Worm (Caenorhabditis elegans) whole organism, late embryonic: ENCODE results near the gene srbc-7.

Experiments used
- C08G9.2 ChIP-seq: sonication (generic microtip); optimal IDR thresholded peaks from 2 replicates; lab custom pipeline; 2016; ENCODE audit warnings: mild to moderate bottlenecking, missing genetic modification characterization, moderate library complexity, missing compliant biosample characterization
- C38D4.7 ChIP-seq: fragments of 200-800 bp; sonication (Bioruptor generic); optimal IDR thresholded peaks from 2 replicates; lab custom pipeline; 2018; ENCODE audit warnings: mild to moderate bottlenecking, missing genetic modification characterization, moderate library complexity, missing compliant biosample characterization
- F13H6.1 ChIP-seq: sonication (generic microtip); optimal IDR thresholded peaks from 2 replicates; lab custom pipeline; 2016; ENCODE audit warnings: missing genetic modification characterization, missing compliant biosample characterization
- K02D7.2 ChIP-seq: sonication (generic microtip); optimal IDR thresholded peaks from 2 replicates; lab custom pipeline; 2017; ENCODE audit warnings: mild to moderate bottlenecking, missing genetic modification characterization, missing compliant biosample characterization
- K09A11.1 ChIP-seq: sonication (generic microtip); optimal IDR thresholded peaks from 2 replicates; lab custom pipeline; 2017; ENCODE audit warnings: antibody characterized with exemption, mild to moderate bottlenecking, missing genetic modification characterization, missing compliant biosample characterization; ENCODE audit not compliant: insufficient read depth
- ahr-1 ChIP-seq: sonication (generic microtip); optimal IDR thresholded peaks from 2 replicates; lab custom pipeline; 2016; ENCODE audit warnings: missing genetic modification characterization, missing compliant biosample characterization
- ama-1 ChIP-seq: fragments of 150-350 bp; optimal IDR thresholded peaks from 2 replicates; lab custom pipeline; 2014
- ceh-14 ChIP-seq: sonication (generic microtip); optimal IDR thresholded peaks from 2 replicates; lab custom pipeline; 2016; ENCODE audit warnings: missing genotype, missing genetic modification characterization, missing compliant biosample characterization
- ceh-18 ChIP-seq: sonication (generic microtip); optimal IDR thresholded peaks from 2 replicates; lab custom pipeline; 2016; ENCODE audit warnings: missing genetic modification characterization, missing compliant biosample characterization
- ceh-2 ChIP-seq: sonication (generic microtip); optimal IDR thresholded peaks from 2 replicates; lab custom pipeline; 2016; ENCODE audit warnings: missing genotype, missing genetic modification characterization, missing compliant biosample characterization
- ceh-22 ChIP-seq: sonication (generic microtip); optimal IDR thresholded peaks from 2 replicates; lab custom pipeline; 2017; ENCODE audit warnings: missing biosample characterization, missing genetic modification characterization
- ceh-31 ChIP-seq: sonication (generic microtip); optimal IDR thresholded peaks from 2 replicates; lab custom pipeline; 2016; ENCODE audit warnings: missing genetic modification characterization, missing compliant biosample characterization
- ceh-34 ChIP-seq: sonication (generic microtip); optimal IDR thresholded peaks from 2 replicates; lab custom pipeline; 2016; ENCODE audit warnings: mild to moderate bottlenecking, missing genetic modification characterization, missing compliant biosample characterization
- ceh-45 ChIP-seq: fragments of 200-800 bp; sonication (Bioruptor generic); IDR thresholded peaks from 2 replicates; pipeline ENCODE4 v1.3.6; 2022; ENCODE audit warnings: missing genetic modification reagents, missing genetic modification characterization, missing compliant biosample characterization
- ceh-6 ChIP-seq: fragments of 200-800 bp; sonication (Bioruptor generic); optimal IDR thresholded peaks from 2 replicates; lab custom pipeline; 2018; ENCODE audit warnings: mild to moderate bottlenecking, missing genetic modification characterization, missing compliant biosample characterization
- ceh-9 ChIP-seq: sonication (generic microtip); optimal IDR thresholded peaks from 2 replicates; lab custom pipeline; 2016; ENCODE audit warnings: mild to moderate bottlenecking, missing genetic modification characterization, inconsistent platforms, missing compliant biosample characterization
- che-1 ChIP-seq: sonication (generic microtip); optimal IDR thresholded peaks from 2 replicates; lab custom pipeline; 2016; ENCODE audit warnings: mild to moderate bottlenecking, missing genetic modification characterization, missing compliant biosample characterization
- dmd-4 ChIP-seq: sonication (generic microtip); optimal IDR thresholded peaks from 2 replicates; lab custom pipeline; 2016; ENCODE audit warnings: borderline replicate concordance, missing genetic modification characterization, missing compliant biosample characterization
- elt-4 ChIP-seq: sonication (generic microtip); optimal IDR thresholded peaks from 2 replicates; lab custom pipeline; 2016; ENCODE audit warnings: missing genetic modification characterization, missing compliant biosample characterization
- ets-4 ChIP-seq: sonication (generic microtip); optimal IDR thresholded peaks from 2 replicates; lab custom pipeline; 2016; ENCODE audit warnings: missing genetic modification characterization, missing compliant biosample characterization
- eyg-1 ChIP-seq: sonication (generic microtip); optimal IDR thresholded peaks from 2 replicates; lab custom pipeline; 2016; ENCODE audit warnings: missing genotype, missing genetic modification characterization, missing compliant biosample characterization
- fkh-10 ChIP-seq: fragments of 150-350 bp; optimal IDR thresholded peaks from 2 replicates; lab custom pipeline; 2014; ENCODE audit warnings: missing biosample characterization, missing genetic modification reagents, missing genetic modification characterization
- fkh-6 ChIP-seq: sonication (generic microtip); optimal IDR thresholded peaks from 2 replicates; lab custom pipeline; 2016; ENCODE audit warnings: missing genetic modification characterization, missing compliant biosample characterization
- hlh-15 ChIP-seq: sonication (generic microtip); optimal IDR thresholded peaks from 2 replicates; lab custom pipeline; 2016; ENCODE audit warnings: missing genetic modification characterization, missing compliant biosample characterization
- hlh-8 ChIP-seq: sonication (generic microtip); optimal IDR thresholded peaks from 2 replicates; lab custom pipeline; 2016; ENCODE audit warnings: missing genotype, missing genetic modification characterization, missing compliant biosample characterization
- lin-11 ChIP-seq: fragments of 200-800 bp; sonication (Bioruptor generic); optimal IDR thresholded peaks from 2 replicates; lab custom pipeline; 2018; ENCODE audit warnings: mild to moderate bottlenecking, missing genetic modification characterization, missing compliant biosample characterization
- madf-2 ChIP-seq: sonication (generic microtip); optimal IDR thresholded peaks from 2 replicates; lab custom pipeline; 2017; ENCODE audit warnings: missing genetic modification characterization, missing compliant biosample characterization
- mec-3 ChIP-seq: sonication (generic microtip); optimal IDR thresholded peaks from 2 replicates; lab custom pipeline; 2016; ENCODE audit warnings: borderline replicate concordance, missing genetic modification characterization, missing compliant biosample characterization
- nfya-1 ChIP-seq: sonication (generic microtip); optimal IDR thresholded peaks from 2 replicates; lab custom pipeline; 2017; ENCODE audit warnings: missing genetic modification characterization, mild to moderate bottlenecking, missing compliant biosample characterization, antibody characterized with exemption, moderate library complexity
- nhr-232 ChIP-seq: sonication (generic microtip); optimal IDR thresholded peaks from 2 replicates; lab custom pipeline; 2016; ENCODE audit warnings: missing genetic modification characterization, missing compliant biosample characterization
- npax-4 ChIP-seq: sonication (generic microtip); optimal IDR thresholded peaks from 2 replicates; lab custom pipeline; 2016; ENCODE audit warnings: missing genetic modification characterization, missing compliant biosample characterization
- odd-2 ChIP-seq: sonication (generic microtip); optimal IDR thresholded peaks from 2 replicates; lab custom pipeline; 2017; ENCODE audit warnings: antibody characterized with exemption, mild to moderate bottlenecking, missing genetic modification characterization, missing compliant biosample characterization
- pag-3 ChIP-seq: sonication (generic microtip); optimal IDR thresholded peaks from 2 replicates; lab custom pipeline; 2016; ENCODE audit warnings: missing compliant biosample characterization, missing genetic modification characterization, borderline replicate concordance
- pha-2 ChIP-seq: sonication (generic microtip); optimal IDR thresholded peaks from 2 replicates; lab custom pipeline; 2017; ENCODE audit warnings: mild to moderate bottlenecking, missing genetic modification characterization, missing compliant biosample characterization
- pha-4 ChIP-seq: fragments of 150-350 bp; optimal IDR thresholded peaks from 2 replicates; lab custom pipeline; 2018; ENCODE audit warnings: missing biosample characterization, missing genetic modification reagents, missing genetic modification characterization
- pqm-1 ChIP-seq: sonication (generic microtip); optimal IDR thresholded peaks from 2 replicates; lab custom pipeline; 2016; ENCODE audit warnings: missing genetic modification characterization, missing compliant biosample characterization
- pros-1 ChIP-seq: fragments of 150-350 bp; optimal IDR thresholded peaks from 2 replicates; lab custom pipeline; 2014; ENCODE audit warnings: missing biosample characterization, missing genetic modification reagents, missing genetic modification characterization
- ref-2 ChIP-seq: sonication (generic microtip); optimal IDR thresholded peaks from 2 replicates; lab custom pipeline; 2016; ENCODE audit warnings: missing genetic modification characterization, missing compliant biosample characterization
- sdc-2 ChIP-seq: sonication (generic microtip); optimal IDR thresholded peaks from 2 replicates; lab custom pipeline; 2016; ENCODE audit warnings: missing genotype, missing genetic modification characterization, missing compliant biosample characterization
- sox-4 ChIP-seq: sonication (generic microtip); optimal IDR thresholded peaks from 2 replicates; lab custom pipeline; 2017; ENCODE audit warnings: mild to moderate bottlenecking, missing genetic modification characterization, inconsistent platforms, missing compliant biosample characterization
- unc-86 ChIP-seq: sonication (generic microtip); optimal IDR thresholded peaks from 2 replicates; lab custom pipeline; 2016; ENCODE audit warnings: missing genetic modification characterization, missing compliant biosample characterization
- ztf-16 ChIP-seq: sonication (generic microtip); optimal IDR thresholded peaks from 2 replicates; lab custom pipeline; 2017; ENCODE audit warnings: missing genetic modification characterization, missing compliant biosample characterization

The srbc-7 gene

DNA sequence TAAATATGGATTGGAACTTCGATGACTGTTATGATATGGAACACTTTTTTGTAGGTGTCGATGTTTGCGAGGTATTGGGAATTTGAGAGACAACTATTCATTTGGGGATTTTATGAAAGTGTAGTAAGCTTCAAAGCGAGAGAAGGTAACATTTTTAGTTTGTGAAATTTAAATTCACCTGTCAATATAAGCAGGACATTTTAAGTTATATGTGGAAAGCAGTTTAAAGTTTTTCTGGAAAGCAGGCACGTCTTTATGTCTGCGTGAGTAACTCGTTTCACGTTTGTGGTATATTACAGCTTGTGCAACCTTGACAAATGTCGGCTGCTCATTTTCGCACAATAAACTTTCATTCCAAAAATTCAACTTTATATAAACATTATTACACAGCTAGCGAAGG, 16.9 kb upstream of the srbc-7 start, which contains the start of gene srh-229:
srh-229 (minus strand) TSS at position 101 of the 400 bp plus-strand sequence.
- TF ChIP-seq ama-1 (no peak), K02D7.2 (tag; lab: Kevin White, UChicago) (no peak), ceh-34 (tag; lab: Kevin White, UChicago) (no peak), madf-2 (tag; lab: Kevin White, UChicago) (no peak), sox-4 (tag; lab: Kevin White, UChicago) (no peak), ztf-16 (tag; lab: Kevin White, UChicago) (no peak)

DNA sequence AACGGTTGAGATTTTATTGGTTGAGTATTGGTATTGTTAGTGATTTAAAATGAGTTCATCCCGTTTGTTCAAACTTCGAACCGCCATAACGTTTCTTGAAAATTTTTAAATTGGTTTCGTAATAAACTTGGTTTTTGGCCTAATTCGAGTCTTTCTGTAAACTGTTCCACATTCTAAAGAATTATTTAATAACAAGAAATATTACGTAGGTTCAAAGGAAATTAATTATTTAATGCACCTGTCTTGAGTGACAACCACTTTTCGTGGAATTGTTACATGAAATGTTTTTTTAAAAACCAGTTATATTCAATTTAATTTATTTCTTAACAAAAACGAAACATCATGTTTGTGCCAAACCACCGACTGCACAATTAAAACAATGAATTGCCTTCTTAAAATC, 13.8 kb upstream of the srbc-7 start:
- no peak for TF ChIP-seq nhr-232 (tag; lab: Kevin White, UChicago)
- TF ChIP-seq fkh-6: no peak
- TF ChIP-seq F13H6.1 (tag; lab: Kevin White, UChicago): no peak
- no peak for TF ChIP-seq ref-2 (tag; lab: Kevin White, UChicago)
- no peak for TF ChIP-seq ceh-9 (tag; lab: Kevin White, UChicago)
- TF ChIP-seq elt-4 (tag; lab: Kevin White, UChicago): no peak
- TF ChIP-seq pros-1 (tag; lab: Kevin White, UChicago): no peak
- no peak for TF ChIP-seq lin-11
- TF ChIP-seq odd-2 (tag; lab: Kevin White, UChicago): no peak
- no peak for TF ChIP-seq ama-1
- TF ChIP-seq ahr-1 (tag; lab: Kevin White, UChicago): no peak
- no peak for TF ChIP-seq pag-3 (tag; lab: Kevin White, UChicago)
- TF ChIP-seq, all 69 proteins: peak for 0

- TF ChIP-seq unc-86 (no peak), ref-2 (tag; lab: Kevin White, UChicago) (no peak), ztf-16 (tag; lab: Kevin White, UChicago) (no peak), fkh-6 (no peak), nhr-232 (tag; lab: Kevin White, UChicago) (no peak), pha-4 (tag; lab: Kevin White, UChicago) (no peak), madf-2 (tag; lab: Kevin White, UChicago) (no peak), ceh-45 (no peak), ceh-14 (no peak), ceh-22 (tag; lab: Kevin White, UChicago) (no peak), C08G9.2 (tag; lab: Kevin White, UChicago) (no peak), ama-1 (no peak), nfya-1 (tag; lab: Kevin White, UChicago) (no peak), ceh-31 (tag; lab: Kevin White, UChicago) (no peak), hlh-15 (tag; lab: Kevin White, UChicago) (no peak), ceh-6 (GFP tag; lab: Kevin White, UChicago) (no peak), ceh-18 (no peak), fkh-10 (GFP tag; lab: Kevin White, UChicago) (no peak)
- TF ChIP-seq, all 69 proteins: peak for 0
Observed at ce11 chrV:7497440-7497839, 10.0 kb upstream of the srbc-7 start, which contains the start of gene srh-79. TSS of gene srh-79 (plus strand) at chrV:7497740.

ce11 chrV:7495189-7495588, 7.8 kb upstream of the srbc-7 start, which contains the start of gene srbc-11:
TSS of gene srbc-11 (minus strand) at chrV:7495289.
- no peak for TF ChIP-seq che-1
- TF ChIP-seq pha-2 (tag; lab: Kevin White, UChicago): no peak
- TF ChIP-seq dmd-4 (tag; lab: Kevin White, UChicago): no peak
- TF ChIP-seq ceh-31 (tag; lab: Kevin White, UChicago): no peak
- no peak for TF ChIP-seq sdc-2
- no peak for TF ChIP-seq ceh-2 (tag; lab: Kevin White, UChicago)
- no peak for TF ChIP-seq eyg-1 (tag; lab: Kevin White, UChicago)
- TF ChIP-seq hlh-8 (tag; lab: Kevin White, UChicago): no peak
- no peak for TF ChIP-seq mec-3
- no peak for TF ChIP-seq C38D4.7 (GFP tag; lab: Kevin White, UChicago)
- no peak for TF ChIP-seq npax-4 (tag; lab: Kevin White, UChicago)
- no peak for TF ChIP-seq pqm-1 (tag; lab: Kevin White, UChicago)
- TF ChIP-seq K09A11.1 (tag; lab: Kevin White, UChicago): no peak
- no peak for TF ChIP-seq K02D7.2 (tag; lab: Kevin White, UChicago)
- no peak for TF ChIP-seq ets-4 (tag; lab: Kevin White, UChicago)
- TF ChIP-seq fkh-10 (GFP tag; lab: Kevin White, UChicago): no peak
- no peak for TF ChIP-seq ceh-22 (tag; lab: Kevin White, UChicago)
- TF ChIP-seq, all 69 proteins: peak for 0
